Worm (Caenorhabditis elegans): Measurements from ENCODE around the gene rap-1.

rap-1 gene

ce11 chrIV:8881181-8881580, 37.5 kb downstream of the rap-1 start, which contains the start of gene C09G9.8:
Gene C09G9.8, plus strand, starts transcription at chrIV:8881481.
- TF ChIP-seq cnd-1 (tag; optimal IDR thresholded peaks at IDR 0.05) (no peak), mls-2 (tag; optimal IDR thresholded peaks at IDR 0.05) (no peak), unc-62 (GFP tag; optimal IDR thresholded peaks at IDR 0.05) (no peak), unc-120 (tag; optimal IDR thresholded peaks at IDR 0.05; ENCODE audit: poor library complexity, severe bottlenecking) (no peak), flh-1 (GFP tag; optimal IDR thresholded peaks at IDR 0.05) (no peak), ceh-39 (tag; optimal IDR thresholded peaks at IDR 0.05) (no peak), ceh-43 (GFP tag; optimal IDR thresholded peaks at IDR 0.05) (no peak), ztf-11 (tag; optimal IDR thresholded peaks at IDR 0.05) (no peak), blmp-1 (tag; optimal IDR thresholded peaks at IDR 0.05) (no peak), nhr-12 (tag; optimal IDR thresholded peaks at IDR 0.05) (no peak), unc-39 (tag; optimal IDR thresholded peaks at IDR 0.05) (no peak), lin-32 (GFP tag; optimal IDR thresholded peaks at IDR 0.05) (no peak), elt-3 (tag; optimal IDR thresholded peaks at IDR 0.05) (no peak), bed-3 (GFP tag; optimal IDR thresholded peaks at IDR 0.05) (no peak), nhr-2 (tag; optimal IDR thresholded peaks at IDR 0.05) (no peak), drap-1 (GFP tag; optimal IDR thresholded peaks at IDR 0.05) (no peak), ces-1 (GFP tag; optimal IDR thresholded peaks at IDR 0.05) (no peak), ham-2 (GFP tag; optimal IDR thresholded peaks at IDR 0.05) (no peak)

- TF ChIP-seq zip-8 (tag; optimal IDR thresholded peaks at IDR 0.05) (no peak), nhr-28 (tag; optimal IDR thresholded peaks at IDR 0.05) (no peak), nhr-237 (tag; optimal IDR thresholded peaks at IDR 0.05) (no peak)
Observed at ce11 chrIV:8879810-8880209, 38.9 kb downstream of the rap-1 start, which contains the start of gene npax-4. Gene npax-4, minus strand, starts transcription at chrIV:8879910.

DNA sequence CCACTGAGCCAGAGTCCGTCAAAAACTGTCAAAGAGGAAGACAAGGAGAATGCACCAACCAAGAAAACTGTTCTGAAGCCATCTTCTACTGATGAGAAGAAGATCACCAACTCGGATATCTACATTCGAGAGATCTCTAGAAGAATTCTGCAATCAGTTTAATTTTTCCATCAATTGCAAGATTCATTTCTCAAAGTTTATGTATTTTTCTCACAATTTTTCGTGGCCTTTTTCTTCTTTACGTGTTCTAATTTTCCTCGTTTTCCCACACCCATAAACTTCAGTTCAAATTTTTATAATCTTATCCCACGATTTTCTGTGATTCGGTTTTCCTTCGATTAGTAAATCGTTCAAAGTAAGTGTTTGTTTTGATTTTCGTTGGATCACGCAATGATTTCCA, 44.8 kb downstream of the rap-1 start, which contains the start of gene hdl-2:
Gene hdl-2, plus strand, starts transcription at position 301 of the 400 bp plus-strand sequence.
- no peak for TF ChIP-seq ces-1 (GFP tag; optimal IDR thresholded peaks at IDR 0.05)
- no peak for TF ChIP-seq nhr-2 (tag; optimal IDR thresholded peaks at IDR 0.05)
- no peak for TF ChIP-seq nhr-28 (tag; optimal IDR thresholded peaks at IDR 0.05)
- no peak for TF ChIP-seq nhr-237 (tag; optimal IDR thresholded peaks at IDR 0.05)
- no peak for TF ChIP-seq unc-39 (tag; optimal IDR thresholded peaks at IDR 0.05)
- no peak for TF ChIP-seq ceh-39 (tag; optimal IDR thresholded peaks at IDR 0.05)
- no peak for TF ChIP-seq lsy-2 (tag; optimal IDR thresholded peaks at IDR 0.05)
- TF ChIP-seq lin-32 (GFP tag; optimal IDR thresholded peaks at IDR 0.05) = no peak
- no peak for TF ChIP-seq unc-120 (tag; optimal IDR thresholded peaks at IDR 0.05; ENCODE audit: poor library complexity, severe bottlenecking)
- TF ChIP-seq ham-2 (GFP tag; optimal IDR thresholded peaks at IDR 0.05) = no peak
- TF ChIP-seq drap-1 (GFP tag; optimal IDR thresholded peaks at IDR 0.05) = no peak
- TF ChIP-seq sem-2 (GFP tag; optimal IDR thresholded peaks at IDR 0.05) = no peak
- TF ChIP-seq ceh-83 (GFP tag; optimal IDR thresholded peaks at IDR 0.05) = no peak

ce11 chrIV:8872958-8873357, 45.7 kb downstream of the rap-1 start, which contains the start of gene C09G9.3:
Gene C09G9.3, minus strand, starts transcription at chrIV:8873058.
- TF ChIP-seq blmp-1 (tag; optimal IDR thresholded peaks at IDR 0.05) (no peak), ceh-43 (GFP tag; optimal IDR thresholded peaks at IDR 0.05) (no peak), sem-2 (GFP tag; optimal IDR thresholded peaks at IDR 0.05) (no peak), zip-8 (tag; optimal IDR thresholded peaks at IDR 0.05) (no peak), pha-4 (tag; optimal IDR thresholded peaks at IDR 0.05) (no peak), ces-1 (GFP tag; optimal IDR thresholded peaks at IDR 0.05) (no peak), bed-3 (GFP tag; optimal IDR thresholded peaks at IDR 0.05) (no peak), nhr-2 (tag; optimal IDR thresholded peaks at IDR 0.05) (no peak), nhr-76 (tag; optimal IDR thresholded peaks at IDR 0.05) (no peak), lin-13 (tag; optimal IDR thresholded peaks at IDR 0.05) (no peak), snpc-4 (tag; optimal IDR thresholded peaks at IDR 0.05) (no peak), mls-2 (tag; optimal IDR thresholded peaks at IDR 0.05) (no peak), lsy-2 (tag; optimal IDR thresholded peaks at IDR 0.05) (no peak), ham-2 (GFP tag; optimal IDR thresholded peaks at IDR 0.05) (no peak), nhr-28 (tag; optimal IDR thresholded peaks at IDR 0.05) (no peak), unc-39 (tag; optimal IDR thresholded peaks at IDR 0.05) (no peak), cnd-1 (tag; optimal IDR thresholded peaks at IDR 0.05) (no peak)

DNA sequence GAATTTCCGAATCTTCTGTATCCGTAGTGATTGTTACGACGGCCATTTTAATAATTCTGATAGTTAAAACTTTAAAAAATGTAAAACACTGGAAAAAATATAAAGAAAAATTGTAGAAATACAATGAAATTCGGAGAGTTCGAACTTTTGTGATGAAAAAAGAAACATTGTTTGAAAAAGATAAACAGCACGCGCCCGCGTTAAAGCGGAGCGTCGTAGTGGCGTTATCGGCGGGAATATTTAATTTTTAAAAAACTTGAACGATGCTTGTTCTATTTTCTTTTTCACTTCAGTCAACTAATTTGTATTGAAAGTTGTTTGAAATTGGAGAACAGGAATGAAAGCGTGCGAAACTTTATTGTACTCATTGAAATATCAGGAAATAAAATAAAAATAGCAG, 49.1 kb downstream of the rap-1 start, which contains the start of gene npp-23:
Gene npp-23, minus strand, starts transcription at position 56 of the 400 bp plus-strand sequence.
- TF ChIP-seq elt-3 (tag; optimal IDR thresholded peaks at IDR 0.05) (no peak), zip-8 (tag; optimal IDR thresholded peaks at IDR 0.05) (no peak), unc-120 (tag; optimal IDR thresholded peaks at IDR 0.05; ENCODE audit: poor library complexity, severe bottlenecking) (no peak), hlh-1 (tag; optimal IDR thresholded peaks at IDR 0.05) (peak; percentile 5), mep-1 (tag; optimal IDR thresholded peaks at IDR 0.05) (peak; percentile 5), ceh-39 (tag; optimal IDR thresholded peaks at IDR 0.05) (no peak), flh-1 (GFP tag; optimal IDR thresholded peaks at IDR 0.05) (no peak), nhr-76 (tag; optimal IDR thresholded peaks at IDR 0.05) (no peak), drap-1 (GFP tag; optimal IDR thresholded peaks at IDR 0.05) (no peak), bed-3 (GFP tag; optimal IDR thresholded peaks at IDR 0.05) (no peak), lsy-2 (tag; optimal IDR thresholded peaks at IDR 0.05) (peak; percentile 7), pha-4 (tag; optimal IDR thresholded peaks at IDR 0.05) (no peak)

Measured in whole organism, mixed stage, embryonic.